Worm (Caenorhabditis elegans) whole organism, L1 larva: ENCODE results near the gene F42F12.4.
A peak's percentile ranks its signal among the peaks of the same experiment; 100 is the strongest.

Source experiments
- C04F5.9 ChIP-seq: sonication (generic microtip); optimal IDR thresholded peaks from 2 replicates; lab custom pipeline; 2016; ENCODE audit warnings: missing genetic modification characterization, missing compliant biosample characterization
- alr-1 ChIP-seq: fragments of 200-800 bp; sonication (Bioruptor generic); optimal IDR thresholded peaks from 2 replicates; lab custom pipeline; 2018; ENCODE audit warnings: borderline replicate concordance, mild to moderate bottlenecking, missing genetic modification characterization, missing compliant biosample characterization
- aly-2 ChIP-seq: fragments of 150-350 bp; optimal IDR thresholded peaks from 2 replicates; lab custom pipeline; 2014; ENCODE audit warnings: missing biosample characterization, missing genetic modification characterization
- blmp-1 ChIP-seq: fragments of 150-350 bp; optimal IDR thresholded peaks from 2 replicates; lab custom pipeline; 2014; ENCODE audit warnings: missing biosample characterization, missing genetic modification characterization
- ceh-63 ChIP-seq: fragments of 200-800 bp; sonication (Bioruptor generic); optimal IDR thresholded peaks from 2 replicates; lab custom pipeline; 2018; ENCODE audit warnings: mild to moderate bottlenecking, missing genetic modification characterization, missing compliant biosample characterization
- ceh-82 ChIP-seq, 3 experiments: fragments of 150-350 bp in 1 of 3; sonication (generic microtip) in 2 of 3; optimal IDR thresholded peaks; 2 replicates each; lab custom pipeline; 2014 to 2017; ENCODE audit warnings: missing biosample characterization in 3 of 3, missing genetic modification characterization in 3 of 3
- egl-13 ChIP-seq: sonication (generic microtip); optimal IDR thresholded peaks from 2 replicates; lab custom pipeline; 2016; ENCODE audit warnings: missing genotype, missing genetic modification reagents, missing genetic modification characterization, missing compliant biosample characterization
- egl-27 ChIP-seq, 2 experiments: fragments of 150-350 bp in 1 of 2; sonication (generic microtip); optimal IDR thresholded peaks; 3 replicates each; lab custom pipeline; 2017 to 2018; ENCODE audit warnings: missing biosample characterization in 2 of 2, missing genetic modification characterization in 2 of 2, missing genetic modification reagents in 2 of 2
- elt-2 ChIP-seq: sonication (generic microtip); optimal IDR thresholded peaks from 2 replicates; lab custom pipeline; 2016; ENCODE audit warnings: missing genetic modification characterization, mild to moderate bottlenecking, inconsistent platforms, missing compliant biosample characterization, missing genetic modification reagents
- elt-3 ChIP-seq, 6 experiments: fragments of 150-350 bp in 1 of 6; sonication (generic microtip); optimal IDR thresholded peaks; 2 replicates each; lab custom pipeline; 2017 to 2018; ENCODE audit warnings: missing biosample characterization in 6 of 6, missing genetic modification characterization in 6 of 6, inconsistent platforms in 1 of 6
- ets-5 ChIP-seq: fragments of 200-800 bp; sonication (Bioruptor generic); IDR thresholded peaks from 2 replicates; pipeline ENCODE4 v1.3.6; 2022; ENCODE audit warnings: missing genetic modification characterization, missing compliant biosample characterization
- fkh-8 ChIP-seq: sonication (generic microtip); optimal IDR thresholded peaks from 2 replicates; lab custom pipeline; 2016; ENCODE audit warnings: mild to moderate bottlenecking, missing genetic modification characterization, missing compliant biosample characterization
- grh-1 ChIP-seq: fragments of 200-800 bp; sonication (Bioruptor generic); IDR thresholded peaks from 2 replicates; pipeline ENCODE4 v1.3.6; 2022; ENCODE audit warnings: missing genetic modification reagents, missing genetic modification characterization, missing compliant biosample characterization
- hlh-17 ChIP-seq: fragments of 200-800 bp; sonication (Bioruptor generic); optimal IDR thresholded peaks from 2 replicates; lab custom pipeline; 2018; ENCODE audit warnings: missing genetic modification characterization, mild to moderate bottlenecking, missing compliant biosample characterization, moderate library complexity, borderline replicate concordance
- irx-1 ChIP-seq: sonication (generic microtip); optimal IDR thresholded peaks from 2 replicates; lab custom pipeline; 2016; ENCODE audit warnings: missing genetic modification characterization, missing compliant biosample characterization
- lin-39 ChIP-seq: fragments of 150-350 bp; optimal IDR thresholded peaks from 2 replicates; lab custom pipeline; 2014; ENCODE audit warnings: missing biosample characterization, missing genetic modification reagents, missing genetic modification characterization
- mep-1 ChIP-seq: fragments of 150-350 bp; optimal IDR thresholded peaks from 2 replicates; lab custom pipeline; 2014; ENCODE audit warnings: missing biosample characterization, missing genetic modification characterization
- nhr-19 ChIP-seq: fragments of 200-800 bp; sonication (Bioruptor generic); conservative IDR thresholded peaks from 2 replicates; pipeline ENCODE4 v1.3.6; 2022; ENCODE audit warnings: missing genetic modification characterization, missing compliant biosample characterization
- nhr-237 ChIP-seq: fragments of 150-350 bp; optimal IDR thresholded peaks from 2 replicates; lab custom pipeline; 2014; ENCODE audit warnings: missing biosample characterization, missing genetic modification characterization
- nhr-47 ChIP-seq: sonication (generic microtip); optimal IDR thresholded peaks from 2 replicates; lab custom pipeline; 2016; ENCODE audit warnings: mild to moderate bottlenecking, missing genetic modification characterization, moderate library complexity, missing compliant biosample characterization
- nhr-77 ChIP-seq: fragments of 150-350 bp; optimal IDR thresholded peaks from 2 replicates; lab custom pipeline; 2014; ENCODE audit warnings: missing biosample characterization, missing genetic modification characterization
- nhr-85 ChIP-seq: sonication (generic microtip); peaks from one replicate; lab custom pipeline; 2016; ENCODE audit warnings: missing genetic modification characterization, inconsistent platforms, missing compliant biosample characterization
- nhr-90 ChIP-seq: sonication (generic microtip); optimal IDR thresholded peaks from 2 replicates; lab custom pipeline; 2016; ENCODE audit warnings: mild to moderate bottlenecking, missing genetic modification characterization, missing compliant biosample characterization; ENCODE audit not compliant: poor library complexity
- pag-3 ChIP-seq: sonication (generic microtip); optimal IDR thresholded peaks from 2 replicates; lab custom pipeline; 2017; ENCODE audit warnings: missing genetic modification characterization, mild to moderate bottlenecking, missing compliant biosample characterization, antibody characterized with exemption, borderline replicate concordance; ENCODE audit not compliant: insufficient read depth
- pqm-1 ChIP-seq: sonication (generic microtip); optimal IDR thresholded peaks from 3 replicates; lab custom pipeline; 2017; ENCODE audit warnings: missing biosample characterization, missing genetic modification characterization
- skn-1 ChIP-seq: fragments of 150-350 bp; optimal IDR thresholded peaks from 2 replicates; lab custom pipeline; 2014; ENCODE audit warnings: missing biosample characterization, missing genetic modification characterization
- snpc-4 ChIP-seq: fragments of 150-350 bp; optimal IDR thresholded peaks from 2 replicates; lab custom pipeline; 2014; ENCODE audit warnings: missing biosample characterization, missing genetic modification characterization
- snu-23 ChIP-seq: sonication (generic microtip); optimal IDR thresholded peaks from 2 replicates; lab custom pipeline; 2016; ENCODE audit warnings: missing genetic modification characterization, missing compliant biosample characterization
- sptf-1 ChIP-seq: fragments of 150-350 bp; optimal IDR thresholded peaks from 2 replicates; lab custom pipeline; 2014; ENCODE audit warnings: missing biosample characterization, missing genetic modification characterization
- sup-37 ChIP-seq: fragments of 200-800 bp; sonication (Bioruptor generic); optimal IDR thresholded peaks from 2 replicates; lab custom pipeline; 2018; ENCODE audit warnings: mild to moderate bottlenecking, missing genetic modification characterization, missing compliant biosample characterization
- swsn-7 ChIP-seq: sonication (generic microtip); optimal IDR thresholded peaks from 2 replicates; lab custom pipeline; 2016; ENCODE audit warnings: missing genetic modification characterization, missing compliant biosample characterization
- tlp-1 ChIP-seq: fragments of 150-350 bp; optimal IDR thresholded peaks from 2 replicates; lab custom pipeline; 2014; ENCODE audit warnings: missing biosample characterization, missing genetic modification characterization
- unc-30 ChIP-seq: sonication (generic microtip); optimal IDR thresholded peaks from 2 replicates; lab custom pipeline; 2017; ENCODE audit warnings: missing biosample characterization, missing genetic modification characterization
- xbp-1 ChIP-seq: sonication (generic microtip); optimal IDR thresholded peaks from 2 replicates; lab custom pipeline; 2016; ENCODE audit warnings: missing genetic modification characterization, missing compliant biosample characterization
- zag-1 ChIP-seq: fragments of 150-350 bp; optimal IDR thresholded peaks from 2 replicates; lab custom pipeline; 2014; ENCODE audit warnings: missing biosample characterization, missing genetic modification characterization
- ztf-4 ChIP-seq: fragments of 150-350 bp; optimal IDR thresholded peaks from 2 replicates; lab custom pipeline; 2014; ENCODE audit warnings: missing biosample characterization, missing genetic modification characterization

F42F12.4 gene

ce11 chrX:12362951-12363486, 10.3 kb upstream of the F42F12.4 start (continued):
- peak; percentile 89 for TF ChIP-seq pqm-1 (tag; lab: Kevin White, UChicago)
- peak; percentile 91 for TF ChIP-seq xbp-1 (tag; lab: Kevin White, UChicago)
- peak; percentile 100 for TF ChIP-seq mep-1 (tag; lab: Kevin White, UChicago)
- TF ChIP-seq fkh-8 (tag; lab: Kevin White, UChicago): peak; percentile 94
- TF ChIP-seq blmp-1: peak; percentile 54
- TF ChIP-seq pag-3: peak; percentile 76
- peak in 4 of 6 experiments; percentile 54 to 100 (median 89) for TF ChIP-seq elt-3 (tag; optimal IDR thresholded peaks at IDR 0.05; lab: Kevin White, UChicago)
- peak; percentile 88 for TF ChIP-seq sup-37 (GFP tag; lab: Kevin White, UChicago)
- peak; percentile 98 for TF ChIP-seq nhr-237
- peak; percentile 90 to 97 (median 97) for TF ChIP-seq ceh-82 (tag; optimal IDR thresholded peaks at IDR 0.05; lab: Kevin White, UChicago)
- TF ChIP-seq tlp-1 (tag; lab: Kevin White, UChicago): no peak
- peak; percentile 93 for TF ChIP-seq snpc-4 (tag; lab: Kevin White, UChicago)
- TF ChIP-seq alr-1 (tag; lab: Kevin White, UChicago): no peak

DNA sequence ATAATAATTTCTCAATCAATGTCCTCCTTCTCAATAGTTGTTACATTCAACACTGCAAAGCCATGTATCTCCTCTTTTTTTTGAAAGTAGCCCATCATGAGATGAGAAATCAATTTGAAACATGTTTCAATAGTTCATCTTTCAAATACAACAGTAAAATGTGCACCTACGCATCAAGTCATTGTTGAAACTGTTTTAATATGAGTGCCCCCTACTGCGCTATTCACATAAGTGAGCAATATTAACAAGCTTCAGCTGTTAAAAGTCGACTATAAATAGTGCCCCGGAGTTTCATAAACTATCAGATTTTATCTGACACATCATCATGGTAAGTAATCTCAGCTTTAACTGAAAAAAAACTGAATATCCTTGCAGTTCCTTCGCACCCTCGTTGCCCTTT, 7.7 kb upstream of the F42F12.4 start, which contains the start of the genes nspc-15 and F19H6.6:
Gene nspc-15 (plus strand): TSS at position 301 of the 400 bp plus-strand sequence.
Gene F19H6.6 (plus strand): TSS at position 384 of the 400 bp plus-strand sequence.
- TF ChIP-seq nhr-90 (tag; lab: Kevin White, UChicago) (no peak), nhr-77 (tag; lab: Kevin White, UChicago) (no peak), ceh-63 (GFP tag; lab: Kevin White, UChicago) (no peak), nhr-47 (no peak), xbp-1 (tag; lab: Kevin White, UChicago) (no peak), egl-13 (tag; lab: Kevin White, UChicago) (no peak), pag-3 (no peak)

DNA sequence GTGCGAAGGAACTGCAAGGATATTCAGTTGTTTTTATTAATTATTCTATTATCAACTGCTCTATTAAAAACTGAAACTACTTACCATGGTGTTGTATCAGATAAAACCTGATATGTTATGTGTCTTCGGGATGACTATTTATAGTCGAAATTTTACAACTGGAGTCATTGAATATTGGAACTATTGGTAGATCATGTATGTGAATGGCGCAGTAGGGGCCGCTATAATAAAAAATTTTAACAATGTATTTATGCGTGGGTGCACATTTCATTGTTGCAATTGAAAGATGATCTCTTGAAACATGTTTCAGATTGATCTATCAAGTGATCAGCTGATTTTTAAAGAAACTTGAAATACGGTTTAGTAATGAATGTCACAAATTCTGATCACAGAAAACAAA, 6.2 kb upstream of the F42F12.4 start, which contains the start of gene nspc-14:
Gene nspc-14 (minus strand): TSS at position 101 of the 400 bp plus-strand sequence.
- no peak for TF ChIP-seq ztf-4 (tag; lab: Kevin White, UChicago)

DNA sequence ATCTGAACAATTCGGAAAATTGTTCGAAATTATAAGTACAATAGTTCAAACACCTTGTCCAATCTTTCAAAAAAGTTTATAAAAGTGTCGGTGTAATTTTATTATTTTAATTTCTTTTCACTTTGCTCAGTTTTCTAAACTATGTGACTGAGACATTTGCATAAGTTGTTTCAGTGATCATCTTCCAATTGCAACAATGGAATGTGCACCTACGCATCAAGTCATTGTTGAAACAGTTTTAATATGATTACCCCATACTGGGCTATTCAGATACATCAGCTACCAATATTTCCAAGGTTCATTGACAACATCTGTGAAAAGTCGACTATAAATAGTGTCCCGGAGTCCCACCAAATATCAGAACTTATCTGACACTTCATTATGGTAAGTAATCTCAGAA, 4.4 kb upstream of the F42F12.4 start, which contains the start of gene nspc-13:
Gene nspc-13 (plus strand): TSS at position 301 of the 400 bp plus-strand sequence.
- no peak for TF ChIP-seq sptf-1 (tag; lab: Kevin White, UChicago)
- no peak for TF ChIP-seq lin-39 (tag; lab: Kevin White, UChicago)
- TF ChIP-seq hlh-17 (GFP tag; lab: Kevin White, UChicago): no peak
- no peak for TF ChIP-seq swsn-7 (tag; lab: Kevin White, UChicago)
- TF ChIP-seq nhr-85: no peak
- TF ChIP-seq egl-27 (tag; optimal IDR thresholded peaks at IDR 0.05; lab: Kevin White, UChicago): no peak
- TF ChIP-seq grh-1: no peak
- no peak for TF ChIP-seq elt-2 (tag; lab: Kevin White, UChicago)
- TF ChIP-seq mep-1 (tag; lab: Kevin White, UChicago): no peak
- TF ChIP-seq C04F5.9 (tag; lab: Kevin White, UChicago): no peak
- no peak for TF ChIP-seq ets-5 (GFP tag; lab: Robert Waterston, UW)
- no peak for TF ChIP-seq pqm-1 (tag; lab: Kevin White, UChicago)
- TF ChIP-seq aly-2 (tag; lab: Kevin White, UChicago): no peak
- no peak for TF ChIP-seq snu-23
- no peak for TF ChIP-seq skn-1

DNA sequence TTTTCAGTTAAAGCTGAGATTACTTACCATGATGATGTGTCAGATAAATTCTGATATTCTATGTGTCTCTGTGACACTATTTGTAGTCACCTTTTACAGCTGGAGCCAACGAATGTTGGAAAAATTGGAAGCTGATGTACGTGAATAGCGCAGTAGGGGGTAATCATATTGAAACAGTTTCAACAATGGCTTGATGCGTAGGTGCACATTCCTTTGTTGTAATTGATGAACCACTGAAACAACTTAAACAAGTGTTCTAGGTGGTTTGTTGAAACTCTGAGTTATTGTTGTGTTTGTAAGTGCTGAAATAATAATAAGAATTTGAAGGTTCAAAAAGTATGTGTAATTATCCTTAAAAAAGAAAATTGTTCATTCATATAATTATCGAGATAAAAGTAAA, 3.8 kb upstream of the F42F12.4 start, which contains the start of gene nspc-12:
Gene nspc-12 (minus strand): TSS at position 101 of the 400 bp plus-strand sequence.
- no peak for TF ChIP-seq nhr-19 (GFP tag; lab: Robert Waterston, UW)
- TF ChIP-seq snpc-4 (tag; lab: Kevin White, UChicago): no peak
- TF ChIP-seq nhr-77 (tag; lab: Kevin White, UChicago): no peak
- no peak for TF ChIP-seq zag-1
- TF ChIP-seq nhr-85: no peak
- TF ChIP-seq unc-30 (tag; lab: Kevin White, UChicago): no peak
- no peak for TF ChIP-seq alr-1 (tag; lab: Kevin White, UChicago)
- TF ChIP-seq irx-1: no peak
- TF ChIP-seq, all 84 proteins: peak for 0
